Fruit fly (Drosophila melanogaster) whole organism, embryonic: Measurements from ENCODE around the gene jv.

Source experiments
- Asciz ChIP-seq: fragments of 200-800 bp; sonication (Bioruptor generic); optimal IDR thresholded peaks from 2 replicates; lab custom pipeline; 2017; ENCODE audit warnings: missing biosample characterization, mild to moderate bottlenecking, missing genetic modification characterization, missing genetic modification reagents
- Atf6 ChIP-seq: fragments of 200-800 bp; sonication (Bioruptor generic); IDR thresholded peaks from 2 replicates; pipeline ENCODE4 v1.3.6; 2022; ENCODE audit warnings: missing biosample characterization, missing genetic modification characterization
- Awh ChIP-seq: fragments of 200-800 bp; sonication (Bioruptor generic); IDR thresholded peaks from 2 replicates; pipeline ENCODE4, ENCODE4 v1.3.6; 2022; ENCODE audit warnings: missing biosample characterization, missing genetic modification characterization
- CG1024 ChIP-seq: fragments of 200-800 bp; sonication (Bioruptor generic); IDR thresholded peaks from 2 replicates; pipeline ENCODE4 v1.3.6; 2022; ENCODE audit warnings: missing biosample characterization, missing genetic modification characterization
- CG10267 ChIP-seq: fragments of 200-800 bp; sonication (Bioruptor generic); optimal IDR thresholded peaks from 2 replicates; lab custom pipeline; 2018; ENCODE audit warnings: missing biosample characterization, mild to moderate bottlenecking, missing genetic modification characterization, moderate library complexity
- CG10462 ChIP-seq: fragments of 200-800 bp; sonication (Bioruptor generic); optimal IDR thresholded peaks from 2 replicates; lab custom pipeline; 2016; ENCODE audit warnings: missing biosample characterization, missing genetic modification characterization
- CG10959 ChIP-seq: fragments of 200-800 bp; sonication (Bioruptor generic); IDR thresholded peaks from 2 replicates; pipeline ENCODE4 v1.3.6; 2022; ENCODE audit warnings: missing biosample characterization, missing genetic modification characterization
- CG11247 ChIP-seq: fragments of 200-800 bp; sonication (Bioruptor generic); IDR thresholded peaks from 2 replicates; pipeline ENCODE4 v1.3.6; 2022; ENCODE audit warnings: missing biosample characterization, missing genetic modification characterization
- CG11398 ChIP-seq: fragments of 200-800 bp; sonication (Bioruptor generic); optimal IDR thresholded peaks from 2 replicates; lab custom pipeline; 2016; ENCODE audit warnings: missing biosample characterization, missing genetic modification characterization
- CG11723 ChIP-seq: fragments of 200-800 bp; sonication (Bioruptor generic); optimal IDR thresholded peaks from 2 replicates; lab custom pipeline; 2017; ENCODE audit warnings: missing biosample characterization, mild to moderate bottlenecking, missing genetic modification characterization
- CG13123 ChIP-seq: fragments of 200-800 bp; sonication (Bioruptor generic); optimal IDR thresholded peaks from 2 replicates; lab custom pipeline; 2016; ENCODE audit warnings: missing biosample characterization, missing genetic modification characterization
- CG16815 ChIP-seq: fragments of 200-800 bp; sonication (Bioruptor generic); optimal IDR thresholded peaks from 3 replicates; lab custom pipeline; 2017; ENCODE audit warnings: missing biosample characterization, mild to moderate bottlenecking, missing genetic modification characterization
- CG2120 ChIP-seq: fragments of 200-800 bp; sonication (Bioruptor generic); optimal IDR thresholded peaks from 3 replicates; lab custom pipeline; 2016; ENCODE audit warnings: missing biosample characterization, missing genetic modification characterization
- CG32767 ChIP-seq: fragments of 200-800 bp; sonication (Bioruptor generic); IDR thresholded peaks from 2 replicates; pipeline ENCODE4 v1.3.6; 2022; ENCODE audit warnings: missing biosample characterization, missing genetic modification characterization
- CG4404 ChIP-seq: fragments of 200-800 bp; sonication (Bioruptor generic); IDR thresholded peaks from 2 replicates; pipeline ENCODE4 v1.3.6; 2022; ENCODE audit warnings: missing biosample characterization, missing genetic modification characterization
- CG4424 ChIP-seq: fragments of 200-800 bp; sonication (Bioruptor generic); optimal IDR thresholded peaks from 3 replicates; lab custom pipeline; 2016; ENCODE audit warnings: missing biosample characterization, missing genetic modification characterization
- CG6272 ChIP-seq: fragments of 200-800 bp; sonication (Bioruptor generic); IDR thresholded peaks from 2 replicates; pipeline ENCODE4 v1.3.6; 2022; ENCODE audit warnings: missing biosample characterization, missing genetic modification characterization
- CG6689 ChIP-seq: fragments of 200-800 bp; sonication (Bioruptor generic); IDR thresholded peaks from 2 replicates; pipeline ENCODE4 v1.3.6; 2022; ENCODE audit warnings: missing biosample characterization, missing genetic modification characterization
- CG9727 ChIP-seq: fragments of 200-800 bp; sonication (Bioruptor generic); optimal IDR thresholded peaks from 3 replicates; lab custom pipeline; 2017; ENCODE audit warnings: missing biosample characterization, mild to moderate bottlenecking, missing genetic modification characterization
- CG9817 ChIP-seq: fragments of 200-800 bp; sonication (Bioruptor generic); optimal IDR thresholded peaks from 2 replicates; lab custom pipeline; 2018; ENCODE audit warnings: missing biosample characterization, mild to moderate bottlenecking, missing genetic modification characterization, moderate library complexity
- D19B ChIP-seq: fragments of 200-800 bp; sonication (Bioruptor generic); optimal IDR thresholded peaks from 2 replicates; lab custom pipeline; 2017; ENCODE audit warnings: missing biosample characterization, mild to moderate bottlenecking, missing genetic modification characterization
- Doc3 ChIP-seq: fragments of 200-800 bp; sonication (Bioruptor generic); IDR thresholded peaks from 3 replicates; pipeline ENCODE4 v1.3.6; 2022; ENCODE audit warnings: missing biosample characterization, missing genetic modification characterization; ENCODE audit not compliant: partially characterized antibody
- E2f1 ChIP-seq: fragments of 200-800 bp; sonication (Bioruptor generic); IDR thresholded peaks from 2 replicates; pipeline ENCODE4 v1.3.6; 2022; ENCODE audit warnings: missing biosample characterization, missing genetic modification characterization
- Ets65A ChIP-seq: fragments of 200-800 bp; sonication (Bioruptor generic); peaks from one replicate; lab custom pipeline; 2016; ENCODE audit warnings: missing biosample characterization, missing genetic modification characterization
- Fer2 ChIP-seq: fragments of 200-800 bp; sonication (Bioruptor generic); optimal IDR thresholded peaks from 2 replicates; lab custom pipeline; 2018; ENCODE audit warnings: missing biosample characterization, mild to moderate bottlenecking, missing genetic modification characterization, moderate library complexity
- H2.0 ChIP-seq: fragments of 200-800 bp; sonication (Bioruptor generic); IDR thresholded peaks from 2 replicates; pipeline ENCODE4 v1.3.6; 2022; ENCODE audit warnings: missing biosample characterization, missing genetic modification characterization
- HHEX ChIP-seq: fragments of 200-800 bp; sonication (Bioruptor generic); optimal IDR thresholded peaks from 3 replicates; lab custom pipeline; 2017; ENCODE audit warnings: missing biosample characterization, mild to moderate bottlenecking, missing genetic modification characterization, missing genetic modification reagents
- PHDP ChIP-seq: fragments of 200-800 bp; sonication (Bioruptor generic); optimal IDR thresholded peaks from 3 replicates; lab custom pipeline; 2018; ENCODE audit warnings: missing biosample characterization, mild to moderate bottlenecking, missing genetic modification characterization, moderate library complexity
- Poxn ChIP-seq: fragments of 200-800 bp; sonication (Bioruptor generic); IDR thresholded peaks from 2 replicates; pipeline ENCODE4 v1.3.6; 2022; ENCODE audit warnings: missing biosample characterization, missing genetic modification characterization
- Ptx1 ChIP-seq: fragments of 200-800 bp; sonication (Bioruptor generic); IDR thresholded peaks from 2 replicates; pipeline ENCODE4 v1.3.6; 2022; ENCODE audit warnings: missing biosample characterization, missing genetic modification characterization
- Sox100B ChIP-seq: fragments of 200-800 bp; sonication (Bioruptor generic); optimal IDR thresholded peaks from 3 replicates; lab custom pipeline; 2018; ENCODE audit warnings: missing biosample characterization, mild to moderate bottlenecking, missing genetic modification characterization
- Ssrp ChIP-seq: fragments of 200-800 bp; sonication (Bioruptor generic); optimal IDR thresholded peaks from 2 replicates; lab custom pipeline; 2018; ENCODE audit warnings: missing biosample characterization, mild to moderate bottlenecking, missing genetic modification characterization, moderate library complexity
- Usf ChIP-seq: fragments of 200-800 bp; sonication (Bioruptor generic); optimal IDR thresholded peaks from 2 replicates; lab custom pipeline; 2017; ENCODE audit warnings: missing genotype, missing biosample characterization, missing genetic modification characterization
- Xrp1 ChIP-seq: fragments of 200-800 bp; sonication (Bioruptor generic); IDR thresholded peaks from 2 replicates; pipeline ENCODE4 v1.3.6; 2022; ENCODE audit warnings: missing biosample characterization, missing genetic modification characterization
- ase ChIP-seq: fragments of 200-800 bp; sonication (Bioruptor generic); IDR thresholded peaks from 3 replicates; pipeline ENCODE4 v1.3.6; 2022; ENCODE audit warnings: missing biosample characterization, missing genetic modification characterization
- bab2 ChIP-seq: fragments of 200-800 bp; sonication (Bioruptor generic); optimal IDR thresholded peaks from 2 replicates; lab custom pipeline; 2016; ENCODE audit warnings: missing biosample characterization, missing genetic modification characterization
- bcd ChIP-seq: fragments of 200-800 bp; sonication (Bioruptor generic); optimal IDR thresholded peaks from 2 replicates; lab custom pipeline; 2017; ENCODE audit warnings: missing biosample characterization, mild to moderate bottlenecking, missing genetic modification characterization
- crol ChIP-seq: fragments of 200-800 bp; sonication (Bioruptor generic); IDR thresholded peaks from 2 replicates; pipeline ENCODE4 v1.3.6; 2022; ENCODE audit warnings: missing biosample characterization, missing genetic modification characterization
- dan ChIP-seq: fragments of 200-800 bp; sonication (Bioruptor generic); IDR thresholded peaks from 2 replicates; pipeline ENCODE4 v1.3.6; 2022; ENCODE audit warnings: missing biosample characterization, missing genetic modification characterization
- dm ChIP-seq: fragments of 200-800 bp; sonication (Bioruptor generic); optimal IDR thresholded peaks from 3 replicates; lab custom pipeline; 2016; ENCODE audit warnings: missing biosample characterization, missing genetic modification characterization
- dpn ChIP-seq, 2 experiments: fragments of 200-800 bp; sonication (Bioruptor generic); optimal IDR thresholded peaks; 3 replicates each; lab custom pipeline; 2016; ENCODE audit warnings: missing biosample characterization in 2 of 2, missing genetic modification characterization in 2 of 2
- maf-S ChIP-seq: fragments of 200-800 bp; sonication (Bioruptor generic); optimal IDR thresholded peaks from 2 replicates; lab custom pipeline; 2016; ENCODE audit warnings: missing biosample characterization, missing genetic modification characterization
- nau ChIP-seq: fragments of 200-800 bp; sonication (Bioruptor generic); optimal IDR thresholded peaks from 3 replicates; lab custom pipeline; 2017; ENCODE audit warnings: missing biosample characterization, mild to moderate bottlenecking, missing genetic modification characterization, missing genetic modification reagents
- seq ChIP-seq: fragments of 200-800 bp; sonication (Bioruptor generic); IDR thresholded peaks from 2 replicates; pipeline ENCODE4 v1.3.6; 2022; ENCODE audit warnings: missing biosample characterization, missing genetic modification characterization
- slbo ChIP-seq: fragments of 200-800 bp; sonication (Bioruptor generic); IDR thresholded peaks from 2 replicates; pipeline ENCODE4 v1.3.6; 2022; ENCODE audit warnings: missing biosample characterization, missing genetic modification characterization
- slp2 ChIP-seq: fragments of 200-800 bp; sonication (Bioruptor generic); optimal IDR thresholded peaks from 2 replicates; lab custom pipeline; 2016; ENCODE audit warnings: missing biosample characterization, missing genetic modification characterization
- sqz ChIP-seq: fragments of 200-800 bp; sonication (Bioruptor generic); optimal IDR thresholded peaks from 3 replicates; lab custom pipeline; 2018; ENCODE audit warnings: missing biosample characterization, mild to moderate bottlenecking, missing genetic modification characterization
- sr ChIP-seq: fragments of 200-800 bp; sonication (Bioruptor generic); IDR thresholded peaks from 3 replicates; pipeline ENCODE4 v1.3.6; 2022; ENCODE audit warnings: missing biosample characterization, missing genetic modification characterization
- stwl ChIP-seq: fragments of 200-800 bp; sonication (Bioruptor generic); optimal IDR thresholded peaks from 3 replicates; lab custom pipeline; 2018; ENCODE audit warnings: missing biosample characterization, mild to moderate bottlenecking, missing genetic modification characterization, moderate library complexity
- sug ChIP-seq: fragments of 200-800 bp; optimal IDR thresholded peaks from 2 replicates; lab custom pipeline; 2019; ENCODE audit warnings: missing biosample characterization, mild to moderate bottlenecking, missing genetic modification characterization, moderate library complexity
- unpg ChIP-seq: fragments of 200-800 bp; sonication (Bioruptor generic); optimal IDR thresholded peaks from 3 replicates; lab custom pipeline; 2018; ENCODE audit warnings: missing biosample characterization, mild to moderate bottlenecking, missing genetic modification characterization, moderate library complexity
- zfh1 ChIP-seq: fragments of 200-800 bp; sonication (Bioruptor generic); IDR thresholded peaks from 3 replicates; pipeline ENCODE4 v1.3.6; 2022; ENCODE audit warnings: missing biosample characterization, missing genetic modification characterization

jv gene

DNA sequence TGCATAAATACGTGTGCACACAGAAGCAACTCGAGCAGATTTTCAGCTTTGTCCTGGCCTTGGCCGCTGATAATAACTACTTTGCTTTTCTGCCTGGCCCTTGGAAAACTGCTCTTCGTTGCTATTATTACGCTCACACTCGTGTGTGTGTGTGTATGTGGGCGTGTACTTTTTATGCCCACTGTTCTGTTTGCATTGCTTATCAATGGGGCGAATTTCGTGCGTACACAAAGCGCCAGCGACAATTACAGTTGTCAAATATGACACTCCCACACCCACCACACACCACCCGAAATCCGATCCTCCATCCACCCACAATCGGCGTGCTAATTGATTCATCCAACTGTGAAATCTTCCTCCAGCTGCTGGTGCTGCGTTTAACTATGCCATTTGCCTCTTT is 23.4 kb upstream of the jv start (continued):
- TF ChIP-seq ase (GFP tag; lab: Robert Waterston, UW) (0 out of 3 replicates have a peak, but pooled peaks have one; percentile 29), CG32767 (GFP tag; lab: Robert Waterston, UW) (no peak; the same call in 1 of the 2 replicates), Fer2 (tag; lab: Kevin White, UChicago) (no peak), CG1024 (no peak), CG11723 (peak; percentile 10), PHDP (peak; percentile 9), seq (GFP tag; lab: Robert Waterston, UW) (peak; percentile 37; the same call in 1 of the 2 replicates), CG9817 (tag; lab: Kevin White, UChicago) (no peak), CG4424 (GFP tag; lab: Kevin White, UChicago) (no peak), sr (GFP tag; lab: Robert Waterston, UW) (0 out of 3 replicates have a peak, but pooled peaks have one; percentile 36), Doc3 (no peak), nau (peak; percentile 45), Usf (GFP tag; lab: Kevin White, UChicago) (no peak), Sox100B (GFP tag; lab: Kevin White, UChicago) (no peak), dm (no peak), Xrp1 (GFP tag; lab: Robert Waterston, UW) (peak; percentile 53; the same call in 1 of the 2 replicates), CG10267 (no peak), E2f1 (GFP tag; lab: Robert Waterston, UW) (peak; percentile 18; the same call in 1 of the 2 replicates), sqz (GFP tag; lab: Kevin White, UChicago) (no peak), sug (tag; lab: Kevin White, UChicago) (no peak), CG10462 (GFP tag; lab: Kevin White, UChicago) (no peak), Ssrp (no peak), CG9727 (GFP tag; lab: Kevin White, UChicago) (peak; percentile 26), maf-S (GFP tag; lab: Kevin White, UChicago) (no peak), CG4404 (GFP tag; lab: Robert Waterston, UW) (no peak), Ets65A (no peak), slp2 (GFP tag; lab: Kevin White, UChicago) (no peak), CG6689 (GFP tag; lab: Robert Waterston, UW) (no peak), CG2120 (GFP tag; lab: Kevin White, UChicago) (no peak), dan (GFP tag; lab: Robert Waterston, UW) (no peak), Awh (GFP tag; lab: Robert Waterston, UW) (0 out of 2 replicates have a peak, but pooled peaks have one; percentile 28), Atf6 (GFP tag; lab: Robert Waterston, UW) (peak; percentile 50), H2.0 (GFP tag; lab: Robert Waterston, UW) (peak; percentile 11; the same call in 1 of the 2 replicates), CG6272 (GFP tag; lab: Robert Waterston, UW) (no peak), bcd (GFP tag; lab: Kevin White, UChicago) (peak; percentile 33), CG13123 (GFP tag; lab: Kevin White, UChicago) (no peak), unpg (GFP tag; lab: Kevin White, UChicago) (no peak), Ptx1 (no peak), Poxn (GFP tag; lab: Robert Waterston, UW) (no peak), bab2 (peak; percentile 18), CG10959 (no peak), CG11247 (GFP tag; lab: Robert Waterston, UW) (peak; percentile 45; the same call in 1 of the 2 replicates), crol (GFP tag; lab: Robert Waterston, UW) (no peak), Asciz (GFP tag; lab: Kevin White, UChicago) (no peak), zfh1 (peak; percentile 43; the same call in 1 of the 3 replicates), D19B (GFP tag; lab: Kevin White, UChicago) (no peak), slbo (peak; percentile 25; the same call in 1 of the 2 replicates), HHEX (GFP tag; lab: Kevin White, UChicago) (peak; percentile 50), CG11398 (GFP tag; lab: Kevin White, UChicago) (no peak), dpn (GFP tag; optimal IDR thresholded peaks at IDR 0.05; lab: Kevin White, UChicago) (no peak), CG16815 (GFP tag; lab: Kevin White, UChicago) (no peak), stwl (no peak)
